Worm (Caenorhabditis elegans) whole organism, midembryonic: ENCODE data around the gene B0410.1.

ENCODE experiments used
- T22C8.4 ChIP-seq: fragments of 200-800 bp; sonication (Bioruptor generic); IDR thresholded peaks from 2 replicates; pipeline ENCODE4 v1.3.6; 2022; ENCODE audit warnings: missing genetic modification characterization, missing compliant biosample characterization
- cog-1 ChIP-seq: sonication (generic microtip); optimal IDR thresholded peaks from 2 replicates; lab custom pipeline; 2016; ENCODE audit warnings: missing genetic modification characterization, missing compliant biosample characterization
- flt-1 ChIP-seq: fragments of 200-800 bp; sonication (Bioruptor generic); IDR thresholded peaks from 2 replicates; pipeline ENCODE4 v1.3.6; 2022; ENCODE audit warnings: missing genetic modification characterization, missing compliant biosample characterization
- med-1 ChIP-seq: sonication (generic microtip); optimal IDR thresholded peaks from 2 replicates; lab custom pipeline; 2017; ENCODE audit warnings: missing genetic modification characterization, mild to moderate bottlenecking, missing compliant biosample characterization, antibody characterized with exemption, missing genetic modification reagents; ENCODE audit not compliant: insufficient read depth
- ref-1 ChIP-seq: fragments of 200-800 bp; sonication (Bioruptor generic); conservative IDR thresholded peaks from 2 replicates; pipeline ENCODE4 v1.3.6; 2022; ENCODE audit warnings: missing genetic modification reagents, missing genetic modification characterization, missing compliant biosample characterization
- tab-1 ChIP-seq: fragments of 200-800 bp; sonication (Bioruptor generic); IDR thresholded peaks from 2 replicates; pipeline ENCODE4 v1.3.6; 2022; ENCODE audit warnings: missing genetic modification characterization, missing compliant biosample characterization
- ztf-23 ChIP-seq: fragments of 200-800 bp; sonication (Bioruptor generic); IDR thresholded peaks from 2 replicates; pipeline ENCODE4 v1.3.6; 2022; ENCODE audit warnings: missing genetic modification reagents, missing genetic modification characterization, missing compliant biosample characterization
- ztf-29 ChIP-seq: fragments of 200-800 bp; sonication (Bioruptor generic); IDR thresholded peaks from 2 replicates; pipeline ENCODE4 v1.3.6; 2022; ENCODE audit warnings: missing genetic modification reagents, missing genetic modification characterization, missing compliant biosample characterization

ce11 chrX:2942327-2942726, 48.0 kb downstream of the B0410.1 start:
- TF ChIP-seq ref-1 (no peak), ztf-29 (GFP tag; lab: Robert Waterston, UW) (no peak), T22C8.4 (GFP tag; lab: Robert Waterston, UW) (no peak), flt-1 (no peak), cog-1 (tag; lab: Kevin White, UChicago) (no peak), ztf-23 (no peak), tab-1 (GFP tag; lab: Robert Waterston, UW) (no peak), med-1 (GFP tag; lab: Kevin White, UChicago) (no peak)
